Worm (Caenorhabditis elegans): ENCODE results near the gene lpr-4.

lpr-4 gene

DNA sequence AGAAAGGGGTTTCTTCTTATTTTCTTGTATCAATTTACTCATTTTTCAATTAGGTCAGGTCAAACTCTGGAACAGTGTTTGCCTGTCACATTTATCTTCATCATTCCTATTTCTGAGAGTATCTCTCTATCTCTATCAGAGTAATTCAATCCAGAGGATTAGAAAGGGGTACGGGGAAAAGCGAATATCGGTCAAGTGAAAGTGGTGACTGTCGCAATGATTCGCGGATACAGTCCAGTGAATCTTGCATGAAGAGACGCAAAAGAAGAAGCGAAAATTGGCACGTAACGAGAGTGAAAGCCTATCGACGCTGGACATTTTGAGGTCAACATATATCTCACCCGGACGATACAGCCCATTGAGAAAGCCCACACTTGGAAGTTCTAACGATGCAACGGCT, at the start of gene lpr-4:
lpr-4 (plus strand) TSS at position 328 of the 400 bp plus-strand sequence.
- TF ChIP-seq unc-62 (GFP tag; optimal IDR thresholded peaks at IDR 0.05) = no peak

ce11 chrX:11016100-11016499, 48.8 kb upstream of the lpr-4 start, which contains the start of gene egl-15:
Gene egl-15 (plus strand): TSS chrX:11016400.
- no peak for TF ChIP-seq unc-62 (GFP tag; optimal IDR thresholded peaks at IDR 0.05)

DNA sequence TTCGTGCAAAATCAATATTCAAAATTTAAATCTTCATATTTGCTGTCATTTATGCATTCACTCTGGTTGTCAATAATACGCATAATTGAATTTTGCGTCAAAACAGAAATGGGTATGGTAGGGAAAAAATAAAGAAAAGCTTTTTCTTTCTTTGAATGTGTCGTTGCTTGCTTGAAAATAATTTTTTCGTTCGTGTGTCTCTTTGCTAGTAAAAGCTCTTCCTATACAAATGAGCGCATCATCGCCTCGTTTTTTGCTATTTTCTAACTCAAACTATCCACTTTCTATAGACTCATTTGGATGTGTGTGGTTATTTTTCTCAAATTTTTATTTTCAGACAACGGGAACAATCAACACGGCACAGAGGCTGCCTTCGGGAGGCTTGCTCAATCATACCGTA, 36.3 kb upstream of the lpr-4 start, which contains the start of gene ldb-1:
ldb-1 (plus strand) TSS at position 301 of the 400 bp plus-strand sequence.
- no peak for TF ChIP-seq unc-62 (GFP tag; optimal IDR thresholded peaks at IDR 0.05)

DNA sequence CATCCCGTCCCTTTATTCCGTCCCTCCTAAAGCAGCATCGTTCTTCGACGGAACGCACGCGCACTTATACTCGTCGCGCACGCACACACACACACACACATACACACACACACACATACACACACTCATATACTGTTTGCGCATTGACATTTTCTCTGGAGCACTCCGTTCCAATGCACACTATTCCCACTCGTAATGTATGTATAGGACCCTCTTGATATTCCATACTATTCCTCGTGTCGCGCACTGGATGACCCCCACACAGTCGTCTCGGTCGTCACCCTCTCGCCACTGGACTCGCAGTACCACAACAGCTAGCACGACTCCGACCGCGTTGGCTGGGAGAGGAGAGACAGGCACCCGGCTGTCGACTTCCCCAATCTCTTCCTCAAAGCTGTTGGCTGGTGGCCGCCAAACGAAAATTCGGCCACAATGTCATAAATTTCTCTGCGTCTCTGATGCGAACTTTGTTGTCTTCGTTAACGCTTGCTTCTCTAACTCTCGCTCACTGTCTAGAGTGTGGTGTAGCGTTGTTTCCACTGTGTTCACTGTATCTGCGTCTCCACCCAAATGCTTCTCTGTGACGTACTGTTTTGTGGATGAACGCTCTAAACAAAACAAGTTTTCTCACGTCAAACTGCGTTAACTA, 33.8 kb upstream of the lpr-4 start:
- no peak for TF ChIP-seq unc-62 (GFP tag; optimal IDR thresholded peaks at IDR 0.05)

- TF ChIP-seq unc-62 (GFP tag; optimal IDR thresholded peaks at IDR 0.05) = no peak
Observed at ce11 chrX:11031869-11032268, 33.1 kb upstream of the lpr-4 start.

- no peak for TF ChIP-seq unc-62 (GFP tag; optimal IDR thresholded peaks at IDR 0.05)
Observed at ce11 chrX:11032412-11032811, 32.5 kb upstream of the lpr-4 start.

- TF ChIP-seq unc-62 (GFP tag; optimal IDR thresholded peaks at IDR 0.05) = no peak
Observed at ce11 chrX:11033128-11033951, 31.6 kb upstream of the lpr-4 start.

DNA sequence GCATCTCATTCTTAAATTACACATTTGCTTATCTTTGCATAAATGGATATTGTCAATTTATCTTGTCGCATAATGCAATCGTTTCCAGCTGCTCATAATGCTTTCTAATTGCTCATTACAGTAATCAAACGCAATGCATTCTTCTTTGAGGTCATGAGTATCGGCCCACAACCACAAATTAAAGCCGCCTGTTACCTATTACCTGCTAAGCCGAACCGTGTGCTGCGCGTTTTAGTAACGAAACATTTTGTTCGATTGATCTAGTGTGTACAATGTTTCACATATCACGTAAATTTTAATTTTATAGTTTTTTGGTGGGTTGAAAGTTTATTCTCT, 31.0 kb upstream of the lpr-4 start:
- TF ChIP-seq unc-62 (GFP tag; optimal IDR thresholded peaks at IDR 0.05) = no peak

ce11 chrX:11034430-11035117, 30.4 kb upstream of the lpr-4 start:
- no peak for TF ChIP-seq unc-62 (GFP tag; optimal IDR thresholded peaks at IDR 0.05)

ce11 chrX:11035563-11035962, 29.4 kb upstream of the lpr-4 start:
- TF ChIP-seq unc-62 (GFP tag; optimal IDR thresholded peaks at IDR 0.05) = no peak

ce11 chrX:11036114-11037087, 28.5 kb upstream of the lpr-4 start:
- no peak for TF ChIP-seq unc-62 (GFP tag; optimal IDR thresholded peaks at IDR 0.05)

ce11 chrX:11038221-11038620, 26.7 kb upstream of the lpr-4 start:
- no peak for TF ChIP-seq unc-62 (GFP tag; optimal IDR thresholded peaks at IDR 0.05)

DNA sequence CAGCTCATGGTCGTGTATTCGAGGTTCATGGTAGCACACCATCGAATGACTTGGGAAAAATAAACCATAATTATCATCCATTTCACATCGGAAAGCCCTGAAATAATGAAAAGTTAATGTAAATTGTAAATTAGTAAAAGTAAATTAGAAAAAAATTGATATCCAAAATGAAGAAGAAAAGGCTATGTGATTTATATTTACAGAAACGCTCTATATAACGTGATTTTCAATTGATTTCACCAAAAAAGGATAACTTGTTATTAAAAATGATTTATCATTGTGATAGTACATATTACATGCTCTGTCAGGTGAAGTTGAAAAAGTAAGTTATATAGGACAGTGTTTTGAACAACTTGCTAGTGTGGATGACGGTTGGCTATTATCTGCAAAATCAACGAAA, 22.1 kb upstream of the lpr-4 start, which contains the start of gene C09F12.3:
C09F12.3 (minus strand) TSS at position 101 of the 400 bp plus-strand sequence.
- no peak for TF ChIP-seq unc-62 (GFP tag; optimal IDR thresholded peaks at IDR 0.05)

ce11 chrX:11047183-11047582, 17.7 kb upstream of the lpr-4 start, which contains the start of gene clc-1:
Gene clc-1 (plus strand): TSS chrX:11047446.
- no peak for TF ChIP-seq unc-62 (GFP tag; optimal IDR thresholded peaks at IDR 0.05)

DNA sequence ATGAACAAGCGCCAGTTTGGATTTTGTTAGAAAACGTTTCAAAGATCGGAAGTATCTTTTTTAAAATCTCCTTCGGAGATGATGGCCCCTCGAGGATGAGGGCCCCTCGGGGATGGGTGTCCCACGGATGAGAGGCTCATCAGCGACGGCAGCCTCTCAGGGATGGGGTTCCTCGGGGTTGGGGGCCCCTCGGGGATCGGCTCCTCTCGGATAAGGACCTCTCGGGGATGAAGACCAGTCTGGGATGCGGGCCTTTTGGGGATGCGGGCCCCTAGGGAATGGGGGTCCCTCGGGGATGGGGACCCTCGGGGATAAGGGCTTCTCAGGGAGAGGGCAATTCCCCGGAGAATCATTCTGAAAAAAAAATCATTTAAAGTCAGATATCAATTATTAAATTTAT, 14.6 kb upstream of the lpr-4 start:
- no peak for TF ChIP-seq unc-62 (GFP tag; optimal IDR thresholded peaks at IDR 0.05)
